Fruit fly (Drosophila melanogaster): Measurements from ENCODE around the gene CG11630.

Gene CG11630

dm6 chr2L:21794547-21795341 is 10.9 kb upstream of the CG11630 start (continued):
- peak; percentile 94 for TF ChIP-seq cas (GFP tag; IDR thresholded peaks at IDR 0.05)
- peak; percentile 97 for TF ChIP-seq CG7372 (GFP tag; IDR thresholded peaks at IDR 0.05)
- peak; percentile 89 to 98 for TF ChIP-seq bsh (GFP tag; optimal IDR thresholded peaks at IDR 0.05)
- peak; percentile 97 for TF ChIP-seq bcd (GFP tag; optimal IDR thresholded peaks at IDR 0.05)
- peak; percentile 96 for TF ChIP-seq fu2 (GFP tag; optimal IDR thresholded peaks at IDR 0.05)
- peak; percentile 92 for TF ChIP-seq Nf-YA (GFP tag; IDR thresholded peaks at IDR 0.05)
- peak; percentile 96 for TF ChIP-seq CG8765 (GFP tag; IDR thresholded peaks at IDR 0.05)
- peak; percentile 94 for TF ChIP-seq CG11093 (GFP tag; IDR thresholded peaks at IDR 0.05)
- TF ChIP-seq disco-r (GFP tag; optimal IDR thresholded peaks at IDR 0.05) = peak; percentile 95
- no peak for TF ChIP-seq hb (GFP tag; IDR thresholded peaks at IDR 0.05; ENCODE audit: partially characterized antibody)
- TF ChIP-seq zfh1 (GFP tag; IDR thresholded peaks at IDR 0.05) = peak; percentile 98
- TF ChIP-seq HLH3B (GFP tag; IDR thresholded peaks at IDR 0.05) = peak; percentile 96
- peak; percentile 94 for TF ChIP-seq Optix (GFP tag; IDR thresholded peaks at IDR 0.05)
- peak; percentile 88 for TF ChIP-seq btn (GFP tag; optimal IDR thresholded peaks at IDR 0.05)
- TF ChIP-seq CG5245 (GFP tag; optimal IDR thresholded peaks at IDR 0.05) = peak; percentile 94
- TF ChIP-seq emc (GFP tag; optimal IDR thresholded peaks at IDR 0.05) = peak; percentile 94
- peak; percentile 95 for TF ChIP-seq trem (tag; optimal IDR thresholded peaks at IDR 0.05)
- peak; percentile 79 for TF ChIP-seq Myb (GFP tag; optimal IDR thresholded peaks at IDR 0.05)
- TF ChIP-seq CG17912 (GFP tag; optimal IDR thresholded peaks at IDR 0.05) = peak; percentile 91
- TF ChIP-seq chn (GFP tag; optimal IDR thresholded peaks at IDR 0.05) = peak; percentile 98
- TF ChIP-seq CG6854 (GFP tag; optimal IDR thresholded peaks at IDR 0.05) = peak; percentile 94
- peak; percentile 95 for TF ChIP-seq jumu (GFP tag; optimal IDR thresholded peaks at IDR 0.05)
- TF ChIP-seq NfI (GFP tag; optimal IDR thresholded peaks at IDR 0.05) = peak; percentile 98
- TF ChIP-seq CG31441 (GFP tag; IDR thresholded peaks at IDR 0.05) = peak; percentile 98
- no peak for TF ChIP-seq Opbp (GFP tag; IDR thresholded peaks at IDR 0.05; ENCODE audit: partially characterized antibody)
- peak; percentile 88 for TF ChIP-seq CG6654 (GFP tag; optimal IDR thresholded peaks at IDR 0.05)
- TF ChIP-seq CG10274 (GFP tag; optimal IDR thresholded peaks at IDR 0.05) = peak; percentile 90
- peak; percentile 94 for TF ChIP-seq ac (GFP tag; optimal IDR thresholded peaks at IDR 0.05)
- TF ChIP-seq ham (GFP tag; IDR thresholded peaks at IDR 0.05) = peak; percentile 89
- peak; percentile 96 for TF ChIP-seq nerfin-1 (tag; optimal IDR thresholded peaks at IDR 0.05)
- peak; percentile 97 for TF ChIP-seq stc (GFP tag; IDR thresholded peaks at IDR 0.05)
- TF ChIP-seq CG6689 (GFP tag; IDR thresholded peaks at IDR 0.05) = peak; percentile 97
- TF ChIP-seq CG13296 (GFP tag; optimal IDR thresholded peaks at IDR 0.05) = peak; percentile 96
- TF ChIP-seq B-H2 (GFP tag; optimal IDR thresholded peaks at IDR 0.05) = peak; percentile 98
- TF ChIP-seq prd (optimal IDR thresholded peaks at IDR 0.05) = no peak
- peak; percentile 99 for TF ChIP-seq prd (GFP tag; IDR thresholded peaks at IDR 0.05)
- no peak for TF ChIP-seq Tbp (GFP tag; optimal IDR thresholded peaks at IDR 0.05)
- peak; percentile 88 for TF ChIP-seq CkIIα-i1 (GFP tag; IDR thresholded peaks at IDR 0.05)
- TF ChIP-seq unpg (GFP tag; optimal IDR thresholded peaks at IDR 0.05) = peak; percentile 99
- TF ChIP-seq zfh2 (GFP tag; optimal IDR thresholded peaks at IDR 0.05) = peak; percentile 97
- TF ChIP-seq Atf3 (GFP tag; optimal IDR thresholded peaks at IDR 0.05) = peak; percentile 94
- TF ChIP-seq CG2199 (GFP tag; IDR thresholded peaks at IDR 0.05) = peak; percentile 85
- TF ChIP-seq corto (GFP tag; optimal IDR thresholded peaks at IDR 0.05) = peak; percentile 91
- TF ChIP-seq kah (GFP tag; optimal IDR thresholded peaks at IDR 0.05) = peak; percentile 89
- TF ChIP-seq lmd (GFP tag; IDR thresholded peaks at IDR 0.05) = peak; percentile 98
- peak; percentile 96 for TF ChIP-seq CG9215 (GFP tag; IDR thresholded peaks at IDR 0.05)
- peak; percentile 97 for TF ChIP-seq ken (GFP tag; IDR thresholded peaks at IDR 0.05)
- peak; percentile 97 for TF ChIP-seq CG32772 (GFP tag; IDR thresholded peaks at IDR 0.05)
- peak; percentile 96 for TF ChIP-seq pho (GFP tag; optimal IDR thresholded peaks at IDR 0.05)
- peak in 1 of 2 experiments; percentile 98 for TF ChIP-seq eve (GFP tag; optimal IDR thresholded peaks at IDR 0.05)
- peak; percentile 95 for TF ChIP-seq ATbp (GFP tag; optimal IDR thresholded peaks at IDR 0.05)

All from whole organism, embryonic.